Fruit fly (Drosophila melanogaster): ENCODE data around the gene Ack.
A peak's percentile ranks its signal among the peaks of the same experiment; 100 is the strongest.

Ack gene

DNA sequence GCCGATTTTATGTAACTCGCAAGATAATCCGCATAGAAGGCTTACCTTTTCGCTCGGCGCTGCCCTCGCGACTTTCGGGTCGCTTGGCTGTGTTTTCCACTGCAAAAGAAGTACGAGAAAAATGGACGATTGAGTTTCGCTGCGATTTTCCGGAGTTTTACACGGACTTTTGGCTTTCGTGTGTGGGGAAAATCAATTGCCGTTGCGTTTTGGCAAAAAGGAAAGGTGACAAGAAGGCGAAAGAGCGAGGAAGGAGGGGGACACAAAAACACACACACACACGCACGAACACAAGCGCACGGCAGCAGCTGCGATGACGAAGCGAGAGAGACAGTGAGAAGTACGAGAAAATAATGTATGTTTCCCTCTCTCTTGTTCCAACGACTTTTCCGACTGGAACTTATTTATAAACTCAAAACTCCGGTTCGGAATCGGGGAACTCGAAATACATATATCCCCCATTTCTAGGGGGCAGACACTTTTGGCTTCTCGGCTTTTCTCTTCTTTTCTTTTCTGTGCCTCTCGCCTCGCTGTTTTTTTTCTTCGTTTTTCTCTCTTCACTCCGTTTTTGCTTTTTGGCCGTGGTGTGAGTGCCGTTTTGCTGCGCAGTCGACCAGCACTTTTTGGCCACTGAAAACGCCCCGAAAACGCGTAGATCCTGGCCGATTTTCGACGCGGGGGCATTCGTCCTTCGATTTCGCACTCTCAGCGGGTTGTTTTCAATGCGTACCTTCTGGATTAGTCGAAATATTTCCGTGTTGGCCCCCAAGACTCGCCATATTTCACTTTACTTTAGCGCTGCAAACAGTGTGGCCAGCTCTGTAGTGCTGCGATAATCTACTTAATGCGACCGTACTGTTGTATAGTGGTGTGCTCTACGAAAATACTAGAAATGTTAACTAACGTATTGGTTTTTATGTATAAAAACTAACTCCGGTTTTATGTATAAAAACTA, 26.0 kb downstream of the Ack start, which contains the start of gene ens (continued):
- no peak for TF ChIP-seq Xrp1 (GFP tag; IDR thresholded peaks at IDR 0.05)
- no peak for TF ChIP-seq CG7963 (GFP tag; IDR thresholded peaks at IDR 0.05; ENCODE audit: partially characterized antibody)
- TF ChIP-seq crc (GFP tag; optimal IDR thresholded peaks at IDR 0.05) = no peak
- TF ChIP-seq CG42726 (GFP tag; IDR thresholded peaks at IDR 0.05; ENCODE audit: partially characterized antibody) = no peak
- TF ChIP-seq Drgx (GFP tag; IDR thresholded peaks at IDR 0.05) = 0 out of 2 replicates have a peak, but pooled peaks have one; percentile 28
- TF ChIP-seq CG9797 (GFP tag; optimal IDR thresholded peaks at IDR 0.05) = peak; percentile 91
- TF ChIP-seq CG16863 (GFP tag; optimal IDR thresholded peaks at IDR 0.05) = no peak
- peak; percentile 64 for TF ChIP-seq Med (GFP tag)
- peak; percentile 14 for TF ChIP-seq run (tag; optimal IDR thresholded peaks at IDR 0.05)
- TF ChIP-seq nmo (GFP tag; optimal IDR thresholded peaks at IDR 0.05) = peak; percentile 23
- TF ChIP-seq Lpt (GFP tag; optimal IDR thresholded peaks at IDR 0.05) = no peak
- TF ChIP-seq Rfx (GFP tag; IDR thresholded peaks at IDR 0.05) = 0 out of 2 replicates have a peak, but pooled peaks have one; percentile 21
- peak; percentile 46 for TF ChIP-seq CG3163 (GFP tag; optimal IDR thresholded peaks at IDR 0.05)
- no peak for TF ChIP-seq her (GFP tag; optimal IDR thresholded peaks at IDR 0.05)
- TF ChIP-seq Stat92E (GFP tag; optimal IDR thresholded peaks at IDR 0.05) = peak in 1 of 3 experiments; percentile 76
- TF ChIP-seq CG12219 (GFP tag; optimal IDR thresholded peaks at IDR 0.05) = no peak
- TF ChIP-seq CG9727 (GFP tag; optimal IDR thresholded peaks at IDR 0.05) = no peak
- TF ChIP-seq salm (tag; optimal IDR thresholded peaks at IDR 0.05) = peak; percentile 24
- no peak for TF ChIP-seq CG3726 (GFP tag; IDR thresholded peaks at IDR 0.05)
- no peak for TF ChIP-seq emc (GFP tag; optimal IDR thresholded peaks at IDR 0.05)
- no peak for TF ChIP-seq Elba2 (GFP tag; optimal IDR thresholded peaks at IDR 0.05)
- peak; percentile 93 for TF ChIP-seq CG4617 (GFP tag; optimal IDR thresholded peaks at IDR 0.05; ENCODE audit: borderline replicate concordance)
- no peak for TF ChIP-seq CG18011 (GFP tag; optimal IDR thresholded peaks at IDR 0.05)
- peak; percentile 33 for TF ChIP-seq CG13624 (GFP tag; optimal IDR thresholded peaks at IDR 0.05)
- 0 out of 3 replicates have a peak, but pooled peaks have one; percentile 29 for TF ChIP-seq CG34224 (GFP tag; IDR thresholded peaks at IDR 0.05; ENCODE audit: partially characterized antibody)
- TF ChIP-seq CG12236 (GFP tag; optimal IDR thresholded peaks at IDR 0.05) = no peak
- no peak for TF ChIP-seq Nf-YA (GFP tag; IDR thresholded peaks at IDR 0.05)
- TF ChIP-seq Pdp1 (GFP tag; optimal IDR thresholded peaks at IDR 0.05) = peak in 1 of 2 experiments; percentile 51
- TF ChIP-seq Oli (tag; optimal IDR thresholded peaks at IDR 0.05) = no peak
- no peak for TF ChIP-seq CG4360 (GFP tag; IDR thresholded peaks at IDR 0.05)
- TF ChIP-seq E2f2 (GFP tag; IDR thresholded peaks at IDR 0.05) = peak; percentile 42; the same call in 1 of the 2 replicates
- TF ChIP-seq pfk (GFP tag; optimal IDR thresholded peaks at IDR 0.05) = no peak
- no peak for TF ChIP-seq B-H2 (GFP tag; optimal IDR thresholded peaks at IDR 0.05)
- TF ChIP-seq CG14965 (GFP tag; optimal IDR thresholded peaks at IDR 0.05; ENCODE audit: borderline replicate concordance) = no peak
- TF ChIP-seq BtbVII (GFP tag; optimal IDR thresholded peaks at IDR 0.05) = peak; percentile 21
- TF ChIP-seq dan (GFP tag; IDR thresholded peaks at IDR 0.05) = no peak
- TF ChIP-seq crp (GFP tag; optimal IDR thresholded peaks at IDR 0.05) = peak in 1 of 2 experiments; percentile 14
- TF ChIP-seq CG14710 (tag; optimal IDR thresholded peaks at IDR 0.05) = peak; percentile 26
- TF ChIP-seq fu2 (GFP tag; optimal IDR thresholded peaks at IDR 0.05) = no peak
- TF ChIP-seq Adf1 (GFP tag; IDR thresholded peaks at IDR 0.05) = peak; percentile 21; the same call in 1 of the 2 replicates
- no peak for TF ChIP-seq org-1 (GFP tag; optimal IDR thresholded peaks at IDR 0.05)
- TF ChIP-seq Dip3 (GFP tag; optimal IDR thresholded peaks at IDR 0.05) = no peak
- no peak for TF ChIP-seq pita (GFP tag; optimal IDR thresholded peaks at IDR 0.05)
- no peak for TF ChIP-seq CG32532 (GFP tag; IDR thresholded peaks at IDR 0.05)
- peak; percentile 21 for TF ChIP-seq CG34376 (GFP tag; optimal IDR thresholded peaks at IDR 0.05)
- TF ChIP-seq ssp (GFP tag; IDR thresholded peaks at IDR 0.05) = no peak
- TF ChIP-seq CG30403 (GFP tag; optimal IDR thresholded peaks at IDR 0.05) = no peak
- no peak for TF ChIP-seq CG15696 (tag; optimal IDR thresholded peaks at IDR 0.05)

Data from whole organism, embryonic.